Fruit fly (Drosophila melanogaster) whole organism, embryonic: ENCODE data around the gene Vps26.

Experiments used
- Awh ChIP-seq: fragments of 200-800 bp; sonication (Bioruptor generic); IDR thresholded peaks from 2 replicates; pipeline ENCODE4, ENCODE4 v1.3.6; 2022; ENCODE audit warnings: missing biosample characterization, missing genetic modification characterization
- CG10543 ChIP-seq: fragments of 200-800 bp; sonication (Bioruptor generic); optimal IDR thresholded peaks from 3 replicates; lab custom pipeline; 2017; ENCODE audit warnings: missing biosample characterization, mild to moderate bottlenecking, missing genetic modification characterization, moderate library complexity
- CG10979 ChIP-seq: fragments of 200-800 bp; sonication (Bioruptor generic); optimal IDR thresholded peaks from 2 replicates; lab custom pipeline; 2018; ENCODE audit warnings: missing biosample characterization, mild to moderate bottlenecking, missing genetic modification characterization, moderate library complexity
- CG12744 ChIP-seq: fragments of 200-800 bp; sonication (Bioruptor generic); optimal IDR thresholded peaks from 2 replicates; lab custom pipeline; 2016; ENCODE audit warnings: missing biosample characterization, missing genetic modification characterization
- CG13287 ChIP-seq: fragments of 200-800 bp; sonication (Bioruptor generic); IDR thresholded peaks from 2 replicates; pipeline ENCODE4 v1.3.6; 2022; ENCODE audit warnings: missing biosample characterization, missing genetic modification characterization; ENCODE audit not compliant: partially characterized antibody
- CG13894 ChIP-seq: fragments of 200-800 bp; sonication (Bioruptor generic); optimal IDR thresholded peaks from 3 replicates; lab custom pipeline; 2018; ENCODE audit warnings: missing biosample characterization, mild to moderate bottlenecking, missing genetic modification characterization, moderate library complexity
- CG15696 ChIP-seq: fragments of 200-800 bp; sonication (Bioruptor generic); optimal IDR thresholded peaks from 2 replicates; lab custom pipeline; 2019; ENCODE audit warnings: missing biosample characterization, mild to moderate bottlenecking, missing genetic modification characterization, moderate library complexity
- CG17186 ChIP-seq: fragments of 200-800 bp; sonication (Bioruptor generic); optimal IDR thresholded peaks from 3 replicates; lab custom pipeline; 2017; ENCODE audit warnings: missing biosample characterization, missing genetic modification reagents, missing genetic modification characterization
- CG2199 ChIP-seq: fragments of 200-800 bp; sonication (Bioruptor generic); IDR thresholded peaks from 3 replicates; pipeline ENCODE4 v1.3.6; 2022; ENCODE audit warnings: missing biosample characterization, missing genetic modification characterization
- CG31224 ChIP-seq: fragments of 200-800 bp; sonication (Bioruptor generic); IDR thresholded peaks from 2 replicates; pipeline ENCODE4 v1.3.6; 2022; ENCODE audit warnings: missing biosample characterization, missing genetic modification characterization
- CG32772 ChIP-seq: fragments of 200-800 bp; sonication (Bioruptor generic); IDR thresholded peaks from 2 replicates; pipeline ENCODE4 v1.3.6; 2022; ENCODE audit warnings: missing biosample characterization, missing genetic modification characterization
- CG34224 ChIP-seq: fragments of 200-800 bp; sonication (Bioruptor generic); IDR thresholded peaks from 3 replicates; pipeline ENCODE4 v1.3.6; 2022; ENCODE audit warnings: missing biosample characterization, missing genetic modification characterization; ENCODE audit not compliant: partially characterized antibody
- CG3995 ChIP-seq: fragments of 200-800 bp; sonication (Bioruptor generic); optimal IDR thresholded peaks from 3 replicates; lab custom pipeline; 2016; ENCODE audit warnings: missing biosample characterization, missing genetic modification characterization
- CG42726 ChIP-seq: fragments of 200-800 bp; sonication (Bioruptor generic); IDR thresholded peaks from 2 replicates; pipeline ENCODE4 v1.3.6; 2022; ENCODE audit warnings: missing biosample characterization, missing genetic modification characterization; ENCODE audit not compliant: partially characterized antibody
- CG4617 ChIP-seq: fragments of 200-800 bp; sonication (Bioruptor generic); optimal IDR thresholded peaks from 3 replicates; lab custom pipeline; 2016; ENCODE audit warnings: missing biosample characterization, missing genetic modification characterization, borderline replicate concordance
- CG6272 ChIP-seq: fragments of 200-800 bp; sonication (Bioruptor generic); IDR thresholded peaks from 2 replicates; pipeline ENCODE4 v1.3.6; 2022; ENCODE audit warnings: missing biosample characterization, missing genetic modification characterization
- CG6791 ChIP-seq: fragments of 200-800 bp; sonication (Bioruptor generic); IDR thresholded peaks from 3 replicates; pipeline ENCODE4 v1.3.6; 2022; ENCODE audit warnings: missing biosample characterization, missing genetic modification characterization; ENCODE audit not compliant: partially characterized antibody
- CG8089 ChIP-seq: fragments of 200-800 bp; sonication (Bioruptor generic); optimal IDR thresholded peaks from 3 replicates; lab custom pipeline; 2016; ENCODE audit warnings: missing biosample characterization, missing genetic modification characterization
- CG8765 ChIP-seq: fragments of 200-800 bp; sonication (Bioruptor generic); IDR thresholded peaks from 2 replicates; pipeline ENCODE4 v1.3.6; 2022; ENCODE audit warnings: missing biosample characterization, missing genetic modification characterization
- Chrac-16 ChIP-seq: fragments of 200-800 bp; sonication (Bioruptor generic); optimal IDR thresholded peaks from 3 replicates; lab custom pipeline; 2016; ENCODE audit warnings: missing biosample characterization, missing genetic modification characterization
- CoRest ChIP-seq: fragments of 200-800 bp; sonication (Bioruptor generic); optimal IDR thresholded peaks from 3 replicates; lab custom pipeline; 2018; ENCODE audit warnings: missing biosample characterization, mild to moderate bottlenecking, missing genetic modification characterization, moderate library complexity
- Dref ChIP-seq: fragments of 200-800 bp; sonication (Bioruptor generic); IDR thresholded peaks from 2 replicates; pipeline ENCODE4 v1.3.6; 2022; ENCODE audit warnings: missing biosample characterization, missing genetic modification characterization
- MBD-R2 ChIP-seq: fragments of 200-800 bp; sonication (Bioruptor generic); IDR thresholded peaks from 2 replicates; pipeline ENCODE4 v1.3.6; 2022; ENCODE audit warnings: missing biosample characterization, missing genetic modification characterization
- Nf-YC ChIP-seq: fragments of 200-800 bp; optimal IDR thresholded peaks from 3 replicates; lab custom pipeline; 2019; ENCODE audit warnings: missing biosample characterization, mild to moderate bottlenecking, missing genetic modification characterization, moderate library complexity
- Oli ChIP-seq: fragments of 200-800 bp; sonication (Bioruptor generic); optimal IDR thresholded peaks from 2 replicates; lab custom pipeline; 2018; ENCODE audit warnings: missing biosample characterization, mild to moderate bottlenecking, missing genetic modification characterization, moderate library complexity
- Opbp ChIP-seq: fragments of 200-800 bp; sonication (Bioruptor generic); IDR thresholded peaks from 3 replicates; pipeline ENCODE4 v1.3.6; 2022; ENCODE audit warnings: missing biosample characterization, missing genetic modification characterization; ENCODE audit not compliant: partially characterized antibody
- PHDP ChIP-seq: fragments of 200-800 bp; sonication (Bioruptor generic); optimal IDR thresholded peaks from 3 replicates; lab custom pipeline; 2018; ENCODE audit warnings: missing biosample characterization, mild to moderate bottlenecking, missing genetic modification characterization, moderate library complexity
- Poxn ChIP-seq: fragments of 200-800 bp; sonication (Bioruptor generic); IDR thresholded peaks from 2 replicates; pipeline ENCODE4 v1.3.6; 2022; ENCODE audit warnings: missing biosample characterization, missing genetic modification characterization
- Ptx1 ChIP-seq: fragments of 200-800 bp; sonication (Bioruptor generic); IDR thresholded peaks from 2 replicates; pipeline ENCODE4 v1.3.6; 2022; ENCODE audit warnings: missing biosample characterization, missing genetic modification characterization
- Scr ChIP-seq: fragments of 200-800 bp; sonication (Bioruptor generic); IDR thresholded peaks from 2 replicates; pipeline ENCODE4 v1.3.6; 2022; ENCODE audit warnings: missing biosample characterization, missing genetic modification characterization; ENCODE audit not compliant: partially characterized antibody
- Sin3A ChIP-seq: fragments of >200 bp; optimal IDR thresholded peaks from 2 replicates; lab custom pipeline; 2018
- Sox102F ChIP-seq: fragments of 200-800 bp; sonication (Bioruptor generic); optimal IDR thresholded peaks from 2 replicates; lab custom pipeline; 2018; ENCODE audit warnings: missing biosample characterization, mild to moderate bottlenecking, missing genetic modification characterization, moderate library complexity
- Sry-δ ChIP-seq: fragments of 200-800 bp; sonication (Bioruptor generic); optimal IDR thresholded peaks from 2 replicates; lab custom pipeline; 2016; ENCODE audit warnings: missing biosample characterization, missing genetic modification characterization
- ato ChIP-seq: fragments of 200-800 bp; sonication (Bioruptor generic); IDR thresholded peaks from 2 replicates; pipeline ENCODE4 v1.3.6; 2022; ENCODE audit warnings: missing biosample characterization, missing genetic modification characterization; ENCODE audit not compliant: partially characterized antibody
- az2 ChIP-seq: fragments of 200-800 bp; sonication (Bioruptor generic); optimal IDR thresholded peaks from 3 replicates; lab custom pipeline; 2016; ENCODE audit warnings: missing biosample characterization, missing genetic modification characterization
- croc ChIP-seq: fragments of 200-800 bp; sonication (Bioruptor generic); conservative IDR thresholded peaks from 3 replicates; pipeline ENCODE4 v1.3.6; 2022; ENCODE audit warnings: missing biosample characterization, missing genetic modification characterization
- crol ChIP-seq: fragments of 200-800 bp; sonication (Bioruptor generic); IDR thresholded peaks from 2 replicates; pipeline ENCODE4 v1.3.6; 2022; ENCODE audit warnings: missing biosample characterization, missing genetic modification characterization
- dmrt99B ChIP-seq: fragments of 200-800 bp; sonication (Bioruptor generic); optimal IDR thresholded peaks from 2 replicates; lab custom pipeline; 2018; ENCODE audit warnings: missing biosample characterization, mild to moderate bottlenecking, missing genetic modification characterization, moderate library complexity
- hb ChIP-seq: fragments of 200-800 bp; sonication (Bioruptor generic); IDR thresholded peaks from 3 replicates; pipeline ENCODE4 v1.3.6; 2022; ENCODE audit warnings: missing biosample characterization, missing genetic modification characterization; ENCODE audit not compliant: partially characterized antibody
- ken ChIP-seq: fragments of 200-800 bp; sonication (Bioruptor generic); IDR thresholded peaks from 3 replicates; pipeline ENCODE4 v1.3.6; 2022; ENCODE audit warnings: missing biosample characterization, missing genetic modification characterization
- knrl ChIP-seq: fragments of 200-800 bp; sonication (Bioruptor generic); IDR thresholded peaks from 3 replicates; pipeline ENCODE4 v1.3.6; 2022; ENCODE audit warnings: missing biosample characterization, missing genetic modification characterization; ENCODE audit not compliant: partially characterized antibody
- lmd ChIP-seq: fragments of 200-800 bp; sonication (Bioruptor generic); IDR thresholded peaks from 2 replicates; pipeline ENCODE4 v1.3.6; 2022; ENCODE audit warnings: missing biosample characterization, missing genetic modification characterization
- maf-S ChIP-seq: fragments of 200-800 bp; sonication (Bioruptor generic); optimal IDR thresholded peaks from 2 replicates; lab custom pipeline; 2016; ENCODE audit warnings: missing biosample characterization, missing genetic modification characterization
- rib ChIP-seq: fragments of 200-800 bp; sonication (Bioruptor generic); IDR thresholded peaks from 2 replicates; pipeline ENCODE4 v1.3.6; 2022; ENCODE audit warnings: missing biosample characterization, missing genetic modification characterization
- schlank ChIP-seq: fragments of 200-800 bp; sonication (Bioruptor generic); optimal IDR thresholded peaks from 2 replicates; lab custom pipeline; 2018; ENCODE audit warnings: missing biosample characterization, mild to moderate bottlenecking, missing genetic modification characterization
- sens ChIP-seq: fragments of 200-800 bp; sonication (Bioruptor generic); peaks from one replicate; lab custom pipeline; 2016; ENCODE audit warnings: missing biosample characterization, missing genetic modification characterization
- slbo ChIP-seq: fragments of 200-800 bp; sonication (Bioruptor generic); IDR thresholded peaks from 2 replicates; pipeline ENCODE4 v1.3.6; 2022; ENCODE audit warnings: missing biosample characterization, missing genetic modification characterization
- stc ChIP-seq: fragments of 200-800 bp; sonication (Bioruptor generic); IDR thresholded peaks from 2 replicates; pipeline ENCODE4 v1.3.6; 2022; ENCODE audit warnings: missing biosample characterization, missing genetic modification characterization
- tx ChIP-seq: fragments of 200-800 bp; sonication (Bioruptor generic); optimal IDR thresholded peaks from 2 replicates; lab custom pipeline; 2016; ENCODE audit warnings: missing biosample characterization, missing genetic modification characterization
- vnd ChIP-seq: fragments of 200-800 bp; sonication (Bioruptor generic); IDR thresholded peaks from 3 replicates; pipeline ENCODE4 v1.3.6; 2022; ENCODE audit warnings: missing biosample characterization, missing genetic modification characterization; ENCODE audit not compliant: partially characterized antibody

The Vps26 gene

DNA sequence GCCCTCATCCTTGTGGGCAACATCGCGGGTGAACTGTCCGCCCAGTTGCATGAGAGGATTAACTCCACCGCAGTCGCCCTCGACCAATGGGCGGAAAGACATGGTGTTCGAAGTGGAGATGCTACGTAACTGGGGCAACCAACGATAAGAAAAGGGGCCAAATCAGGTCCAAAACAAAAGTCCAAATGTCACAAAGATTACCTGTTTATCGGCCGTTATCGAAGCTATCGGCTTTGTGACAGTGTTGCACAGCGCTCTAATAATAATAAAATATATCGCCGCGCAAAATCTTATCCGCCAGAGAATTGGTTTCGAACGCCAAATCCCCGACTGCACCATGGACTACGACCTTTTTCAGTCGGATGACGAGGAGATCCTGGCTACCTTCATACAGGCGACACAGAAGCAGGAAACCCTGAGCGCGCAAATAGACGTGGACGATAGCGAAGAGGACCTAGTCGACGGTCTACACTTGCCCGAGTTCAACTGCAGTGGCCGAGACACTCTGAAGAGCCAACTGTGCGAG, 5.0 kb upstream of the Vps26 start, which contains the start of the genes CG14803 and Pex5 (continued):
- peak; percentile 45; the same call in 2 of the 3 replicates for TF ChIP-seq knrl
- no peak for TF ChIP-seq Chrac-16 (GFP tag; lab: Kevin White, UChicago)
- no peak for TF ChIP-seq PHDP (tag; lab: Kevin White, UChicago)
- TF ChIP-seq Poxn, result no peak
- TF ChIP-seq vnd (GFP tag; lab: Robert Waterston, UW), result peak; percentile 39; the same call in 2 of the 3 replicates
- no peak for TF ChIP-seq lmd (GFP tag; lab: Robert Waterston, UW)
- TF ChIP-seq CG34224, result peak; percentile 66; the same call in 2 of the 3 replicates
- TF ChIP-seq Opbp (GFP tag; lab: Robert Waterston, UW), result peak; percentile 67; the same call in 2 of the 3 replicates
- no peak for TF ChIP-seq CG32772 (GFP tag; lab: Robert Waterston, UW)
- no peak for TF ChIP-seq ken (GFP tag; lab: Robert Waterston, UW)
- TF ChIP-seq CG6791, result peak; percentile 63
- no peak for TF ChIP-seq dmrt99B (tag; lab: Kevin White, UChicago)
- no peak for TF ChIP-seq CG10543 (GFP tag; lab: Kevin White, UChicago)
- peak; percentile 3 for TF ChIP-seq CoRest (tag; lab: Kevin White, UChicago)
- no peak for TF ChIP-seq schlank
- no peak for TF ChIP-seq CG2199 (GFP tag; lab: Robert Waterston, UW)
- TF ChIP-seq tx (GFP tag; lab: Kevin White, UChicago), result no peak
- no peak for TF ChIP-seq CG12744 (GFP tag; lab: Kevin White, UChicago)
- peak; percentile 63 for TF ChIP-seq Scr
- peak; percentile 43 for TF ChIP-seq Sry-δ (GFP tag; lab: Kevin White, UChicago)
- peak; percentile 92 for TF ChIP-seq MBD-R2 (GFP tag; lab: Robert Waterston, UW)
- TF ChIP-seq croc, result no peak
- TF ChIP-seq CG3995 (GFP tag; lab: Kevin White, UChicago), result no peak
- TF ChIP-seq Ptx1, result no peak
- TF ChIP-seq rib (GFP tag; lab: Robert Waterston, UW), result no peak
- peak; percentile 52 for TF ChIP-seq Nf-YC (tag; lab: Kevin White, UChicago)
- TF ChIP-seq CG10979 (tag; lab: Kevin White, UChicago), result no peak
- 0 out of 2 replicates have a peak, but pooled peaks have one; percentile 12 for TF ChIP-seq slbo (GFP tag; lab: Robert Waterston, UW)
- peak; percentile 13 for TF ChIP-seq Sin3A
- no peak for TF ChIP-seq CG6272
- TF ChIP-seq maf-S (GFP tag; lab: Kevin White, UChicago), result no peak
- TF ChIP-seq CG13287 (GFP tag; lab: Robert Waterston, UW), result peak; percentile 73
- TF ChIP-seq CG8089, result no peak
- no peak for TF ChIP-seq crol (GFP tag; lab: Robert Waterston, UW)
- no peak for TF ChIP-seq stc (GFP tag; lab: Robert Waterston, UW)
- no peak for TF ChIP-seq az2 (GFP tag; lab: Kevin White, UChicago)
- TF ChIP-seq Dref (GFP tag; lab: Robert Waterston, UW), result peak; percentile 77
- TF ChIP-seq ato (GFP tag; lab: Robert Waterston, UW), result peak; percentile 38
- no peak for TF ChIP-seq Oli (tag; lab: Kevin White, UChicago)
- no peak for TF ChIP-seq CG42726 (GFP tag; lab: Robert Waterston, UW)
- no peak for TF ChIP-seq CG8765 (GFP tag; lab: Robert Waterston, UW)
- TF ChIP-seq CG13894 (tag; lab: Kevin White, UChicago), result no peak
- no peak for TF ChIP-seq Awh (GFP tag; lab: Robert Waterston, UW)
- no peak for TF ChIP-seq CG31224 (GFP tag; lab: Robert Waterston, UW)
- peak; percentile 41 for TF ChIP-seq CG4617 (GFP tag; lab: Kevin White, UChicago)
- no peak for TF ChIP-seq CG17186 (GFP tag; lab: Kevin White, UChicago)
- TF ChIP-seq Sox102F (GFP tag; lab: Kevin White, UChicago), result no peak
- TF ChIP-seq CG15696 (tag; lab: Kevin White, UChicago), result no peak
- peak; percentile 54; the same call in 2 of the 3 replicates for TF ChIP-seq hb (GFP tag; lab: Robert Waterston, UW)
- peak; percentile 75 for TF ChIP-seq sens (GFP tag; lab: Kevin White, UChicago)
